Worm (Caenorhabditis elegans) whole organism, young adult: ENCODE data around the gene Y39B6A.10.

ENCODE experiments used
- F10E7.11 ChIP-seq: sonication (generic microtip); optimal IDR thresholded peaks from 2 replicates; lab custom pipeline; 2017; ENCODE audit warnings: mild to moderate bottlenecking, missing genetic modification characterization, moderate library complexity, missing compliant biosample characterization
- F22D6.2 ChIP-seq: sonication (generic microtip); optimal IDR thresholded peaks from 2 replicates; lab custom pipeline; 2016; ENCODE audit warnings: mild to moderate bottlenecking, missing genetic modification characterization, missing compliant biosample characterization
- F23B12.7 ChIP-seq: sonication (generic microtip); optimal IDR thresholded peaks from 2 replicates; lab custom pipeline; 2017; ENCODE audit warnings: missing genetic modification characterization, mild to moderate bottlenecking, missing compliant biosample characterization, antibody characterized with exemption, moderate library complexity; ENCODE audit not compliant: insufficient read depth
- K11D2.4 ChIP-seq: fragments of 200-800 bp; sonication (Bioruptor generic); IDR thresholded peaks from 2 replicates; pipeline ENCODE4 v1.3.6; 2022; ENCODE audit warnings: missing genetic modification reagents, missing genetic modification characterization, missing compliant biosample characterization
- K12H6.12 ChIP-seq: fragments of 200-800 bp; sonication (Bioruptor generic); optimal IDR thresholded peaks from 2 replicates; lab custom pipeline; 2018; ENCODE audit warnings: mild to moderate bottlenecking, missing genetic modification characterization, missing compliant biosample characterization
- T26A5.8 ChIP-seq: sonication (generic microtip); optimal IDR thresholded peaks from 2 replicates; lab custom pipeline; 2016; ENCODE audit warnings: missing genetic modification characterization, missing compliant biosample characterization
- Y53G8AR.9 ChIP-seq: fragments of 200-800 bp; sonication (Bioruptor generic); conservative IDR thresholded peaks from 2 replicates; pipeline ENCODE4 v1.3.6; 2022; ENCODE audit warnings: missing genetic modification reagents, missing genetic modification characterization, missing compliant biosample characterization
- Y56A3A.18 ChIP-seq: fragments of 200-800 bp; sonication (Bioruptor generic); IDR thresholded peaks from 2 replicates; pipeline ENCODE4 v1.3.6; 2022; ENCODE audit warnings: missing genetic modification reagents, missing genetic modification characterization, missing compliant biosample characterization
- Y67H2A.10 ChIP-seq: fragments of 200-800 bp; sonication (Bioruptor generic); conservative IDR thresholded peaks from 2 replicates; pipeline ENCODE4 v1.3.6; 2022; ENCODE audit warnings: missing genetic modification reagents, missing genetic modification characterization, missing compliant biosample characterization
- ZK185.1 ChIP-seq: sonication (generic microtip); optimal IDR thresholded peaks from 2 replicates; lab custom pipeline; 2016; ENCODE audit warnings: mild to moderate bottlenecking, missing genetic modification characterization, missing compliant biosample characterization; ENCODE audit not compliant: poor library complexity, severe bottlenecking
- akir-1 ChIP-seq: fragments of 200-800 bp; sonication (Bioruptor generic); optimal IDR thresholded peaks from 2 replicates; lab custom pipeline; 2018; ENCODE audit warnings: mild to moderate bottlenecking, missing genetic modification characterization, moderate library complexity, missing compliant biosample characterization
- aptf-3 ChIP-seq: fragments of 200-800 bp; sonication (Bioruptor generic); IDR thresholded peaks from 2 replicates; pipeline ENCODE4 v1.3.6; 2022; ENCODE audit warnings: missing genetic modification characterization, missing compliant biosample characterization
- atf-7 ChIP-seq: sonication (generic microtip); optimal IDR thresholded peaks from 2 replicates; lab custom pipeline; 2017; ENCODE audit warnings: mild to moderate bottlenecking, missing genetic modification characterization, missing compliant biosample characterization
- attf-3 ChIP-seq: fragments of 200-800 bp; sonication (Bioruptor generic); conservative IDR thresholded peaks from 2 replicates; pipeline ENCODE4 v1.3.6; 2022; ENCODE audit warnings: missing genetic modification reagents, missing genetic modification characterization, missing compliant biosample characterization
- attf-5 ChIP-seq: fragments of 200-800 bp; sonication (Bioruptor generic); optimal IDR thresholded peaks from 2 replicates; lab custom pipeline; 2018; ENCODE audit warnings: mild to moderate bottlenecking, missing genetic modification characterization, missing compliant biosample characterization
- attf-6 ChIP-seq: fragments of 200-800 bp; sonication (Bioruptor generic); IDR thresholded peaks from 2 replicates; pipeline ENCODE4 v1.3.6; 2022; ENCODE audit warnings: missing genetic modification reagents, missing genetic modification characterization, missing compliant biosample characterization
- bed-1 ChIP-seq: fragments of 200-800 bp; sonication (Bioruptor generic); IDR thresholded peaks from 2 replicates; pipeline ENCODE4 v1.3.6; 2022; ENCODE audit warnings: missing genetic modification reagents, missing genetic modification characterization, missing compliant biosample characterization
- bed-2 ChIP-seq: fragments of 200-800 bp; sonication (Bioruptor generic); IDR thresholded peaks from 2 replicates; pipeline ENCODE4 v1.3.6; 2022; ENCODE audit warnings: missing genetic modification reagents, missing genetic modification characterization, missing compliant biosample characterization
- ceh-100 ChIP-seq: fragments of 200-800 bp; sonication (Bioruptor generic); IDR thresholded peaks from 2 replicates; pipeline ENCODE4 v1.3.6; 2022; ENCODE audit warnings: missing genetic modification reagents, missing genetic modification characterization, missing compliant biosample characterization
- ceh-27 ChIP-seq: fragments of 200-800 bp; sonication (Bioruptor generic); optimal IDR thresholded peaks from 2 replicates; lab custom pipeline; 2018; ENCODE audit warnings: mild to moderate bottlenecking, missing genetic modification characterization, moderate library complexity, missing compliant biosample characterization
- ceh-58 ChIP-seq: fragments of 200-800 bp; sonication (Bioruptor generic); IDR thresholded peaks from 2 replicates; pipeline ENCODE4 v1.3.6; 2022; ENCODE audit warnings: missing genetic modification characterization, missing compliant biosample characterization
- chd-7 ChIP-seq: sonication (generic microtip); optimal IDR thresholded peaks from 2 replicates; lab custom pipeline; 2016; ENCODE audit warnings: mild to moderate bottlenecking, missing genetic modification characterization, moderate library complexity, missing compliant biosample characterization
- dox-1 ChIP-seq: fragments of 200-800 bp; sonication (Bioruptor generic); IDR thresholded peaks from 2 replicates; pipeline ENCODE4 v1.3.6; 2022; ENCODE audit warnings: missing genetic modification reagents, missing genetic modification characterization, missing compliant biosample characterization
- egrh-3 ChIP-seq: fragments of 200-800 bp; sonication (Bioruptor generic); IDR thresholded peaks from 2 replicates; pipeline ENCODE4 v1.3.6; 2022; ENCODE audit warnings: missing genetic modification reagents, missing genetic modification characterization, missing compliant biosample characterization
- fkh-3 ChIP-seq: sonication (generic microtip); optimal IDR thresholded peaks from 2 replicates; lab custom pipeline; 2016; ENCODE audit warnings: mild to moderate bottlenecking, missing genetic modification characterization, missing compliant biosample characterization
- gei-17 ChIP-seq: fragments of 200-800 bp; sonication (Bioruptor generic); optimal IDR thresholded peaks from 2 replicates; lab custom pipeline; 2018; ENCODE audit warnings: mild to moderate bottlenecking, missing genetic modification characterization, missing compliant biosample characterization
- hlh-12 ChIP-seq: sonication (generic microtip); optimal IDR thresholded peaks from 2 replicates; lab custom pipeline; 2016; ENCODE audit warnings: missing genetic modification characterization, missing compliant biosample characterization
- let-607 ChIP-seq, 2 experiments: fragments of 200-800 bp in 1 of 2; sonication (Bioruptor generic) in 1 of 2; sonication (generic microtip) in 1 of 2; optimal IDR thresholded peaks; 2 replicates each; lab custom pipeline; 2016 to 2018; ENCODE audit warnings: mild to moderate bottlenecking in 2 of 2, missing compliant biosample characterization in 2 of 2, missing genetic modification characterization in 2 of 2, moderate library complexity in 2 of 2, missing genotype in 1 of 2
- lin-40 ChIP-seq: sonication (generic microtip); optimal IDR thresholded peaks from 2 replicates; lab custom pipeline; 2016; ENCODE audit warnings: missing genetic modification characterization, mild to moderate bottlenecking, missing compliant biosample characterization, missing genotype, missing genetic modification reagents
- lin-54 ChIP-seq: fragments of 200-800 bp; sonication (Bioruptor generic); optimal IDR thresholded peaks from 2 replicates; lab custom pipeline; 2018; ENCODE audit warnings: mild to moderate bottlenecking, missing genetic modification characterization, missing compliant biosample characterization
- lsl-1 ChIP-seq: fragments of 200-800 bp; sonication (Bioruptor generic); optimal IDR thresholded peaks from 2 replicates; lab custom pipeline; 2018; ENCODE audit warnings: mild to moderate bottlenecking, missing genetic modification characterization, moderate library complexity, missing compliant biosample characterization
- madf-10 ChIP-seq: sonication (generic microtip); optimal IDR thresholded peaks from 2 replicates; lab custom pipeline; 2016; ENCODE audit warnings: mild to moderate bottlenecking, missing genetic modification characterization, missing compliant biosample characterization
- madf-6 ChIP-seq: fragments of 200-800 bp; sonication (Bioruptor generic); IDR thresholded peaks from 2 replicates; pipeline ENCODE4 v1.3.6; 2022; ENCODE audit warnings: missing genetic modification reagents, missing genetic modification characterization, missing compliant biosample characterization
- mxl-1 ChIP-seq: sonication (generic microtip); optimal IDR thresholded peaks from 2 replicates; lab custom pipeline; 2016; ENCODE audit warnings: missing genetic modification characterization, missing compliant biosample characterization
- nfyb-1 ChIP-seq: fragments of 200-800 bp; sonication (Bioruptor generic); IDR thresholded peaks from 2 replicates; pipeline ENCODE4 v1.3.6; 2022; ENCODE audit warnings: missing genetic modification reagents, missing genetic modification characterization, missing compliant biosample characterization
- nhr-27 ChIP-seq: fragments of 200-800 bp; sonication (Bioruptor generic); optimal IDR thresholded peaks from 2 replicates; lab custom pipeline; 2018; ENCODE audit warnings: mild to moderate bottlenecking, missing genetic modification characterization, moderate library complexity, missing compliant biosample characterization
- nhr-80 ChIP-seq: sonication (generic microtip); optimal IDR thresholded peaks from 2 replicates; lab custom pipeline; 2016; ENCODE audit warnings: missing genetic modification characterization, missing compliant biosample characterization
- pha-4 ChIP-seq: fragments of 150-350 bp; sonication (generic microtip); optimal IDR thresholded peaks from 2 replicates; lab custom pipeline; 2014; ENCODE audit warnings: missing biosample characterization, missing genetic modification reagents, missing genetic modification characterization
- tbp1 ChIP-seq: fragments of 200-800 bp; sonication (Bioruptor generic); optimal IDR thresholded peaks from 2 replicates; lab custom pipeline; 2018; ENCODE audit warnings: mild to moderate bottlenecking, missing genetic modification characterization, missing compliant biosample characterization
- tbx-9 ChIP-seq: sonication (generic microtip); optimal IDR thresholded peaks from 2 replicates; lab custom pipeline; 2016; ENCODE audit warnings: borderline replicate concordance, missing genetic modification characterization, inconsistent platforms, missing compliant biosample characterization
- tlf-1 ChIP-seq: fragments of 200-800 bp; sonication (Bioruptor generic); optimal IDR thresholded peaks from 2 replicates; lab custom pipeline; 2018; ENCODE audit warnings: mild to moderate bottlenecking, missing genetic modification characterization, missing compliant biosample characterization
- xnd-1 ChIP-seq: sonication (generic microtip); optimal IDR thresholded peaks from 2 replicates; lab custom pipeline; 2016; ENCODE audit warnings: missing genotype, missing genetic modification reagents, missing genetic modification characterization, missing compliant biosample characterization
- ztf-18 ChIP-seq: sonication (generic microtip); optimal IDR thresholded peaks from 2 replicates; lab custom pipeline; 2016; ENCODE audit warnings: missing genotype, mild to moderate bottlenecking, missing genetic modification characterization, missing compliant biosample characterization
- ztf-25 ChIP-seq: fragments of 200-800 bp; sonication (Bioruptor generic); IDR thresholded peaks from 2 replicates; pipeline ENCODE4 v1.3.6; 2022; ENCODE audit warnings: missing genetic modification reagents, missing genetic modification characterization, missing compliant biosample characterization
- ztf-28 ChIP-seq: fragments of 200-800 bp; sonication (Bioruptor generic); IDR thresholded peaks from 2 replicates; pipeline ENCODE4 v1.3.6; 2022; ENCODE audit warnings: missing genetic modification reagents, missing genetic modification characterization, missing compliant biosample characterization

Gene Y39B6A.10

DNA sequence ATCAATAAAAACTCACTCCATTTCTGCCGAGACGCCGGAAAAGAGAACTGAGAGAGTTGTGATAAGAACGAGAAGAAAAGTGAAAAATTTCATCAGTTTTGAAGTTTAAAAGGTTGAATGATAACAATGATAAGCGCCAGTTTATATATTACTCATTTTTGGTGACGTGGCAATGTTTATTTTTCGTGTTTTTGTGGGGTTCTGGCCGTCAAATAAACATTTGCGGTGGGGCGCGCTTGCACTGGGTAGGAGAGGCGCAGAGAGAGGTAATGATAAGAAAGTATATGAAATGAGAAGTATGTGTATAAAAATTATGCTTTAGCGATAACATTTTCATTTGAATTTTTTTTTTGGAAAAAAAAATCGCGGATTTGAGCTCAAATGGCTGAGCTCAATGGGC is 25.3 kb upstream of the Y39B6A.10 start, which contains the start of gene Y39B6A.5 (continued):
- TF ChIP-seq K12H6.12 (tag; lab: Kevin White, UChicago): peak; percentile 6
- TF ChIP-seq lin-40 (tag; lab: Kevin White, UChicago): peak; percentile 55
- no peak for TF ChIP-seq lsl-1 (GFP tag; lab: Kevin White, UChicago)
- no peak for TF ChIP-seq Y67H2A.10 (GFP tag; lab: Robert Waterston, UW)
- peak; percentile 84 for TF ChIP-seq pha-4
- peak; percentile 0 for TF ChIP-seq F22D6.2 (tag; lab: Kevin White, UChicago)
- peak; percentile 47 for TF ChIP-seq lin-54 (GFP tag; lab: Kevin White, UChicago)
- TF ChIP-seq ztf-18 (tag; lab: Kevin White, UChicago): peak; percentile 25
- peak; percentile 16 for TF ChIP-seq F23B12.7 (tag; lab: Kevin White, UChicago)
- TF ChIP-seq bed-1 (GFP tag; lab: Robert Waterston, UW): no peak
- TF ChIP-seq T26A5.8 (tag; lab: Kevin White, UChicago): no peak
- TF ChIP-seq tlf-1 (GFP tag; lab: Kevin White, UChicago): peak; percentile 57
- TF ChIP-seq F10E7.11: no peak
- TF ChIP-seq tbx-9 (tag; lab: Kevin White, UChicago): no peak
- no peak for TF ChIP-seq ceh-27 (GFP tag; lab: Kevin White, UChicago)
- TF ChIP-seq atf-7: peak; percentile 74
- TF ChIP-seq ceh-100: no peak
- peak; percentile 64 for TF ChIP-seq tbp1 (GFP tag; lab: Kevin White, UChicago)
- peak; percentile 92 to 97 for TF ChIP-seq let-607 (tag; optimal IDR thresholded peaks at IDR 0.05; lab: Kevin White, UChicago)
- no peak for TF ChIP-seq attf-3 (GFP tag; lab: Robert Waterston, UW)
- no peak for TF ChIP-seq ZK185.1 (tag; lab: Kevin White, UChicago)
- peak; percentile 87 for TF ChIP-seq attf-5
- TF ChIP-seq egrh-3 (GFP tag; lab: Robert Waterston, UW): no peak
- no peak for TF ChIP-seq dox-1
- TF ChIP-seq hlh-12: no peak

DNA sequence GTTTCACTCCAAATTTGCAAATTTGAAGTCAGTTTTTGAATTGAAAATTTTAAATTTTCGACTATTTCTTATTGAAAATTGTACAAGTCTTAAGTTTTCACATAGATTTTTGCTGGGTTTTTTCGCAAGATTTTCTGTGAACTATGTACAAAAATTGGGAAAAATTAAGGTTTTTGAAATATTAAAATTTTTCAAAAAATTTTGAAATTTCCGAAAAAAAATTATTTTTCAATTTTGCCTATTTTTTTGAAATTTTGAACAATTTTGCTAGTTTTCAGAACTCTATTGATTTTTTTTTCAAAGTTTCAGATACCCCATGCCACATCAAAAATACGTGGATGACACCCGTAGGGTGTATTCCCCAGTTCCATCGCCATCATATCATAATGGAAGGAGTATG is 20.4 kb upstream of the Y39B6A.10 start, which contains the start of gene tsp-13:
TSS of gene tsp-13 (plus strand) at position 301 of the 400 bp plus-strand sequence.
- TF ChIP-seq attf-5: no peak
- TF ChIP-seq ztf-28 (GFP tag; lab: Robert Waterston, UW): no peak
- no peak for TF ChIP-seq aptf-3 (GFP tag; lab: Robert Waterston, UW)
- TF ChIP-seq chd-7 (tag; lab: Kevin White, UChicago): no peak
- TF ChIP-seq Y53G8AR.9: no peak
- TF ChIP-seq attf-6: no peak
- no peak for TF ChIP-seq bed-2 (GFP tag; lab: Robert Waterston, UW)
- TF ChIP-seq K11D2.4 (GFP tag; lab: Robert Waterston, UW): no peak
- no peak for TF ChIP-seq gei-17
- TF ChIP-seq xnd-1 (tag; lab: Kevin White, UChicago): no peak
- no peak for TF ChIP-seq madf-10 (tag; lab: Kevin White, UChicago)
- TF ChIP-seq, all 124 proteins: peak for 0

DNA sequence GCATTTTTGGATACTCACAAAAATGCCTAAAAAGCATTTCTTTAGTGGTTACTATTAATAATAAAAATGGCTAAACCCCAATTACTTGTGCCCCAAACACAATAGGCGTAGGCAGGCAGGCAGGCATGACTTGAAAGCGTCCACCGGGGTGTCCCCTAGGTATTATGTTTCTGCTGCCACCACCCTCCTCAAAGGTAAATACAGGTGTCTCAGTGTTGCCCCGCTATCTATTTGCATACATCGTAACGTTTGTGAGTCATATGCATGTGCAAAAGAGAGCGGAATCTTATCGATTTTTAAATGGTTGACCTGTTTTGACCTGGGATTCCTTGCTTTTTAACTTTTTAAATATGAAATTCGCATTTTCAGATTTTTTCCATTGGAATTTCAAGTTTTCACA is 19.8 kb upstream of the Y39B6A.10 start:
- no peak for TF ChIP-seq Y56A3A.18 (GFP tag; lab: Robert Waterston, UW)
- no peak for TF ChIP-seq nfyb-1
- TF ChIP-seq ztf-25 (GFP tag; lab: Robert Waterston, UW): no peak
- no peak for TF ChIP-seq mxl-1 (tag; lab: Kevin White, UChicago)
- no peak for TF ChIP-seq Y67H2A.10 (GFP tag; lab: Robert Waterston, UW)
- no peak for TF ChIP-seq ceh-58 (GFP tag; lab: Robert Waterston, UW)
- TF ChIP-seq T26A5.8 (tag; lab: Kevin White, UChicago): no peak
- no peak for TF ChIP-seq fkh-3
- TF ChIP-seq akir-1: no peak
- no peak for TF ChIP-seq nhr-80 (tag; lab: Kevin White, UChicago)
- no peak for TF ChIP-seq hlh-12
- TF ChIP-seq nhr-27: no peak
- no peak for TF ChIP-seq madf-6
- TF ChIP-seq ceh-27 (GFP tag; lab: Kevin White, UChicago): no peak
- TF ChIP-seq atf-7: no peak
- no peak for TF ChIP-seq attf-5
